Fruit fly (Drosophila melanogaster) whole organism, embryonic: ENCODE data around the gene dnc.

Experiments
- CG14050 ChIP-seq: fragments of 200-800 bp; sonication (Bioruptor generic); IDR thresholded peaks from 3 replicates; pipeline ENCODE4 v1.3.6; 2022; ENCODE audit warnings: missing biosample characterization, missing genetic modification characterization
- CG2116 ChIP-seq: fragments of 200-800 bp; sonication (Bioruptor generic); optimal IDR thresholded peaks from 3 replicates; lab custom pipeline; 2018; ENCODE audit warnings: missing biosample characterization, mild to moderate bottlenecking, missing genetic modification characterization
- ato ChIP-seq: fragments of 200-800 bp; sonication (Bioruptor generic); IDR thresholded peaks from 2 replicates; pipeline ENCODE4 v1.3.6; 2022; ENCODE audit warnings: missing biosample characterization, missing genetic modification characterization; ENCODE audit not compliant: partially characterized antibody
- fd3F ChIP-seq: fragments of 200-800 bp; sonication (Bioruptor generic); optimal IDR thresholded peaks from 2 replicates; lab custom pipeline; 2018; ENCODE audit warnings: missing biosample characterization, mild to moderate bottlenecking, missing genetic modification characterization, moderate library complexity
- nmo ChIP-seq: fragments of 200-800 bp; sonication (Bioruptor generic); optimal IDR thresholded peaks from 2 replicates; lab custom pipeline; 2018; ENCODE audit warnings: missing biosample characterization, mild to moderate bottlenecking, missing genetic modification characterization, moderate library complexity

- TF ChIP-seq CG2116 (no peak), ato (GFP tag; lab: Robert Waterston, UW) (no peak), nmo (GFP tag; lab: Kevin White, UChicago) (no peak), fd3F (GFP tag; lab: Kevin White, UChicago) (no peak), CG14050 (GFP tag; lab: Robert Waterston, UW) (no peak)
These were observed 206.5 kb downstream of the dnc start for dm6 chrX:3382605-3383271.
